Worm (Caenorhabditis elegans): Measurements from ENCODE around the gene Y54E2A.8.

Y54E2A.8 gene

DNA sequence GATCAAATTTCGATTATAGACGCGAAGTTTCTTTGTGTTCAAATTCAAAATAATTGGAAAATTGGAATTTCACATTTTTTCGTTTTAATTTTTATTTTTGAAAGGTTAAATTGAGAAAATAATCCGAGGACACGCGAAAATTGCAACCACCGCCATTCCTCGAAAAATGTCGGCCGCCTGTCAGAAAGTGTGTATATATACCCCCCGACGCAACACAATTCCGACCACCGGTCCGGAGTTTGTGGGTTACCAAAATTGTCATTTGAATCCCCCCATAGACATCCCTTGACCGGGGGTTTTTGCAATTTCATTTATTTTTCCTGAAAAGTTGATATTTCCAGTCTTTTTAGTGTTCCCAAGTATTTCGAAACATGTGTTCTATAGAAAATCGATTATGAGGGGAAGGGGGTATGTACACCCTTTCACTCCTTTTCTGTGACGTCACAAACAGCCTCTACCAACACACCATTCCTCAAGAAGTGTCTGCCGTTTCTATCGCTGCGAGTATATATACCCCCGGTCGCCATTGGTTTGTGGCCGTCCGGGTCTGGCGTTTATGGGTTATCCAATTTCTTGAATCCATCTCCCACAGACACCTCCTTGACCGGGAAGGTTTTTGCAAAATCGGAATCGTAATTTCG is 26.2 kb downstream of the Y54E2A.8 start, which contains the start of gene W01D2.3 (continued):
- TF ChIP-seq ceh-2 (tag; optimal IDR thresholded peaks at IDR 0.05) (peak; percentile 87), sdc-2 (tag; optimal IDR thresholded peaks at IDR 0.05) (peak; percentile 89), pax-1 (tag; optimal IDR thresholded peaks at IDR 0.05) (no peak), unc-55 (GFP tag; optimal IDR thresholded peaks at IDR 0.05) (no peak), fkh-10 (GFP tag; optimal IDR thresholded peaks at IDR 0.05) (no peak), fax-1 (tag; optimal IDR thresholded peaks at IDR 0.05) (peak; percentile 84), pros-1 (tag; optimal IDR thresholded peaks at IDR 0.05) (no peak), syd-9 (tag; optimal IDR thresholded peaks at IDR 0.05) (peak; percentile 78), ceh-22 (tag; optimal IDR thresholded peaks at IDR 0.05) (no peak), lin-11 (tag; optimal IDR thresholded peaks at IDR 0.05) (peak; percentile 84), pag-3 (tag; optimal IDR thresholded peaks at IDR 0.05; ENCODE audit: borderline replicate concordance) (peak; percentile 72), tbx-7 (tag; optimal IDR thresholded peaks at IDR 0.05) (peak; percentile 71), unc-42 (tag; optimal IDR thresholded peaks at IDR 0.05) (peak; percentile 61), unc-3 (GFP tag; conservative IDR thresholded peaks at IDR 0.05) (peak; percentile 79), unc-3 (tag; optimal IDR thresholded peaks at IDR 0.05) (peak; percentile 67), hlh-15 (tag; optimal IDR thresholded peaks at IDR 0.05) (peak; percentile 73), K02D7.2 (tag; optimal IDR thresholded peaks at IDR 0.05) (peak; percentile 86), rnt-1 (tag; optimal IDR thresholded peaks at IDR 0.05) (peak; percentile 64), nhr-232 (tag; optimal IDR thresholded peaks at IDR 0.05) (peak; percentile 91), unc-86 (tag; optimal IDR thresholded peaks at IDR 0.05) (peak; percentile 90), hlh-30 (tag; optimal IDR thresholded peaks at IDR 0.05; ENCODE audit: insufficient read depth) (peak; percentile 32), lim-6 (tag; optimal IDR thresholded peaks at IDR 0.05) (peak; percentile 81), madf-2 (tag; optimal IDR thresholded peaks at IDR 0.05) (peak; percentile 91), Y22D7AL.16 (tag; optimal IDR thresholded peaks at IDR 0.05) (peak; percentile 77), eyg-1 (tag; optimal IDR thresholded peaks at IDR 0.05) (peak; percentile 97), elt-2 (tag; optimal IDR thresholded peaks at IDR 0.05) (peak; percentile 91), ceh-18 (tag; optimal IDR thresholded peaks at IDR 0.05) (peak; percentile 82), ceh-48 (tag; optimal IDR thresholded peaks at IDR 0.05) (peak; percentile 89), ceh-14 (tag; optimal IDR thresholded peaks at IDR 0.05) (peak; percentile 95), ceh-45 (GFP tag; IDR thresholded peaks at IDR 0.05) (peak; percentile 56), nfya-1 (tag; optimal IDR thresholded peaks at IDR 0.05) (peak; percentile 73), sox-2 (GFP tag; IDR thresholded peaks at IDR 0.05) (peak; percentile 69; the same call in 1 of the 2 replicates), dmd-4 (tag; optimal IDR thresholded peaks at IDR 0.05; ENCODE audit: borderline replicate concordance) (peak; percentile 87), pha-2 (tag; optimal IDR thresholded peaks at IDR 0.05) (peak; percentile 92), tbx-2 (tag; optimal IDR thresholded peaks at IDR 0.05) (peak; percentile 93), ceh-31 (tag; optimal IDR thresholded peaks at IDR 0.05) (peak; percentile 90), hlh-6 (tag; optimal IDR thresholded peaks at IDR 0.05) (peak; percentile 94), sox-4 (tag; optimal IDR thresholded peaks at IDR 0.05) (peak; percentile 90), ama-1 (optimal IDR thresholded peaks at IDR 0.05) (no peak), pha-4 (tag; optimal IDR thresholded peaks at IDR 0.05) (no peak), ceh-19 (GFP tag; optimal IDR thresholded peaks at IDR 0.05) (peak; percentile 94), elt-4 (tag; optimal IDR thresholded peaks at IDR 0.05) (peak; percentile 8), ahr-1 (tag; optimal IDR thresholded peaks at IDR 0.05) (peak; percentile 87)

DNA sequence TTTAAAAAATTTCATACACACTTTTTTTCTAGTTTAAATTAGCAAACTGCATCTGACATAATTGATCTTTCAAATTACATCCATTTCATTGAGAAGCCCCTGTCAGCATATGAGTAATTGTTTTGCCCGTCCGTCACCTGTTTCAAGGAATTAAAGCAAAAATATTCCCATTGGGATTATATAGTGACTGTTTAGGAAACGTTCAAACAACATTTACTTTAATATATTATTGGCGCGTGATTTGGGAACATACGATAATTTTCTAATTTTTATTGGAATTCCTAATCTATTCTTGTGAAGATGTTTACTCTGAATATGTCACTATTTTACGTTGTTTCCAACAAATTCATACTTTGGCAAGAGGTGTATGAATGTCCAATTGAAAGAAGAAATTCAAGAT is 27.5 kb downstream of the Y54E2A.8 start, which contains the start of gene srt-11:
Gene srt-11, plus strand, starts transcription at position 301 of the 400 bp plus-strand sequence.
- TF ChIP-seq dve-1 (tag; optimal IDR thresholded peaks at IDR 0.05) (no peak), unc-3 (GFP tag; conservative IDR thresholded peaks at IDR 0.05) (no peak), unc-3 (tag; optimal IDR thresholded peaks at IDR 0.05) (no peak), F13H6.1 (tag; optimal IDR thresholded peaks at IDR 0.05) (no peak), tbx-2 (tag; optimal IDR thresholded peaks at IDR 0.05) (no peak), ceh-14 (tag; optimal IDR thresholded peaks at IDR 0.05) (no peak)

Data from whole organism, late embryonic.